Fruit fly (Drosophila melanogaster): Measurements from ENCODE around the gene CG9166.

The CG9166 gene

DNA sequence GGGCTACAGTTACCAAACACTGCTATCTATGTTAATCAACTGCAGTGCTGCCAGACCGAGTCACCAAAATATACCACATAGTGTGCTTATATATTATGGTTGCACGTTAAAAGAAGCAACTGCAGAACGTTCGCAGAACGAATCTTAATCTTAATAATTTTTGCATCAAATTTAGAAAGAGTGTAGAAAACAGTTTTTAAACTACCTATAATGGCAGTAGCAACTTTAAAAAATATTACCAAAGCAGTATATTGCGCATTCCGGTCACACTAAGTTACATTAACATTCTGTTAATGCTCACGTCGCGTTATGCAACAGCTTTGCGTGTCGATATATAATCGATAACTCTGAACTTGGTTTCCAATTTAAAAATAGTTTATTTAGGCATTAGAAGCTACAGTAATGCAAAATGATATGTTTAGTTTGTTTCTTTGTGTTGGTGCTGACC is 8.8 kb upstream of the CG9166 start, which contains the start of gene indra:
indra (minus strand) TSS at position 271 of the 448 bp plus-strand sequence.
- TF ChIP-seq foxo (GFP tag; optimal IDR thresholded peaks at IDR 0.05) (peak in 1 of 2 experiments; percentile 67), CG9705 (GFP tag; optimal IDR thresholded peaks at IDR 0.05) (peak; percentile 35), woc (GFP tag; optimal IDR thresholded peaks at IDR 0.05) (peak; percentile 57), CG32264 (GFP tag; optimal IDR thresholded peaks at IDR 0.05) (no peak), Hnf4 (GFP tag; optimal IDR thresholded peaks at IDR 0.05) (no peak), brk (GFP tag; optimal IDR thresholded peaks at IDR 0.05) (no peak), tai (GFP tag; optimal IDR thresholded peaks at IDR 0.05) (no peak), OdsH (GFP tag; optimal IDR thresholded peaks at IDR 0.05) (no peak), dsf (GFP tag; optimal IDR thresholded peaks at IDR 0.05; ENCODE audit: borderline replicate concordance) (no peak), Sp1 (GFP tag; optimal IDR thresholded peaks at IDR 0.05) (peak; percentile 53), Vsx2 (GFP tag; optimal IDR thresholded peaks at IDR 0.05; ENCODE audit: partially characterized antibody) (no peak), h (GFP tag; optimal IDR thresholded peaks at IDR 0.05) (peak; percentile 72), ey (GFP tag; optimal IDR thresholded peaks at IDR 0.05) (peak; percentile 79), fru (GFP tag; optimal IDR thresholded peaks at IDR 0.05) (peak; percentile 69), dl (GFP tag; optimal IDR thresholded peaks at IDR 0.05; ENCODE audit: insufficient read depth in 1 of 2, partially characterized antibody in 2 of 2) (no peak), Mio (GFP tag; optimal IDR thresholded peaks at IDR 0.05) (peak; percentile 10), dmrt93B (GFP tag; optimal IDR thresholded peaks at IDR 0.05) (no peak), Myc (optimal IDR thresholded peaks at IDR 0.05) (peak; percentile 61), jim (GFP tag; optimal IDR thresholded peaks at IDR 0.05) (no peak), psq (GFP tag; optimal IDR thresholded peaks at IDR 0.05) (peak; percentile 31), Jra (GFP tag; optimal IDR thresholded peaks at IDR 0.05) (peak; percentile 53), Hr78 (GFP tag; optimal IDR thresholded peaks at IDR 0.05) (no peak), sv (GFP tag; optimal IDR thresholded peaks at IDR 0.05) (peak; percentile 68), Dif (GFP tag; optimal IDR thresholded peaks at IDR 0.05; ENCODE audit: partially characterized antibody) (no peak), br (GFP tag; optimal IDR thresholded peaks at IDR 0.05) (no peak), lola (GFP tag; optimal IDR thresholded peaks at IDR 0.05) (no peak), rgr (GFP tag; optimal IDR thresholded peaks at IDR 0.05) (peak; percentile 63), Hr83 (GFP tag; optimal IDR thresholded peaks at IDR 0.05; ENCODE audit: poor library complexity, severe bottlenecking) (no peak), CrebA (GFP tag; optimal IDR thresholded peaks at IDR 0.05; ENCODE audit: borderline replicate concordance) (no peak), Abd-B (GFP tag; optimal IDR thresholded peaks at IDR 0.05) (no peak), HLH106 (tag; optimal IDR thresholded peaks at IDR 0.05) (peak; percentile 69), sage (GFP tag; optimal IDR thresholded peaks at IDR 0.05) (no peak), Dfd (GFP tag; optimal IDR thresholded peaks at IDR 0.05) (no peak), GATAd (GFP tag; optimal IDR thresholded peaks at IDR 0.05) (no peak), pan (optimal IDR thresholded peaks at IDR 0.05) (no peak), N (GFP tag; optimal IDR thresholded peaks at IDR 0.05) (no peak), Rel (GFP tag; optimal IDR thresholded peaks at IDR 0.05) (no peak), Rel (tag; optimal IDR thresholded peaks at IDR 0.05) (peak; percentile 46), usp (GFP tag; optimal IDR thresholded peaks at IDR 0.05) (no peak)

DNA sequence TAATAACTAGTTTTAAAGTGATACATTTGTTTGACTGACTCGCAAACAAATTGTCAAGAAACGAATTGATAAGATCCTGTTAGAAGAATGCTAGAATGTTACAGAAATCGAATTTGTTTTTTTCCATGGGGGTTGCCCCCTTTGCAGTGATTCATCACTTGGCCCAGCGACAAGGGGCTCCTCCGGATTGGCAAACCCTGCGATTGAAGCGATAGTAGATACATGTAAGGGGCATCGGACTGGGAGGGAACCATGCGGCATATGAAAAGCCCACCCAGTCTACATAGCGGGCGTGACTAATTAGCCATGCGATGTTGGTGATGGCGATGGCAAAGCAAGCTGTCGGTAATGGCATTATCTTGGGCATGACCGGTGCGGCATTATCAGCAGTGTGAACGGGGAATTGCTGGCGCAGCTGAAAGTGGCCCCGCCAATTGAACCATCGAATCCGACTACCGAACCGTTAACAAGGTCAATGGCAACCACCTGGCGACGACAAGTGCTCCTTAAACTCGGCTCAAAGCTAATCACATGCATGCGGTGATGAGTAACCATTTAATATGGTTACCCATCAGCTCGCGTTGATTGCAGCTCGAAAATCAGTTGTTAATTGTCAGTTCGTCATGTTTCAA is 3.8 kb upstream of the CG9166 start:
- TF ChIP-seq Sp1 (GFP tag; optimal IDR thresholded peaks at IDR 0.05) (no peak), fru (GFP tag; optimal IDR thresholded peaks at IDR 0.05) (no peak), usp (GFP tag; optimal IDR thresholded peaks at IDR 0.05) (no peak), Vsx2 (GFP tag; optimal IDR thresholded peaks at IDR 0.05; ENCODE audit: partially characterized antibody) (peak; percentile 48)

DNA sequence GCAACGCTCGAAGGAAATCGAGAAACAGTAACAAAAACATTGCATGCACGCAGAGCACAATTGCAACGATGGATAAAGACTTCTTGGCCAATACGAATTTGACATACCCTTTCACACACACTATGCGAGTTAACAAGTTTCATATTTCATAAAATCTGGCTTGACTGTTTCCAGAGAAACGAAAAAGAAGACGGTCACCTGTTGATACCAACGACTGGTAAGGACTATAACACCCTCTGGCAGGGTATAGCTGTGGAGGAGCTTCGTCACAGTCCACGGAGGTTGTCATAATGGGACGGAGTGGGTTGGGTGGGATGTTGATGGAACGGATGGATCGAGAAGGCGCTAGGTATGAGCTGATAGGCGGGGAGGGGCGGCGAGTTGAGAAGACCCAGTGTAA is 2.7 kb upstream of the CG9166 start:
- TF ChIP-seq N (GFP tag; optimal IDR thresholded peaks at IDR 0.05) = no peak
- TF ChIP-seq ey (GFP tag; optimal IDR thresholded peaks at IDR 0.05) = peak; percentile 66
- no peak for TF ChIP-seq Dfd (GFP tag; optimal IDR thresholded peaks at IDR 0.05)
- peak; percentile 32 for TF ChIP-seq HLH106 (tag; optimal IDR thresholded peaks at IDR 0.05)
- no peak for TF ChIP-seq Hr78 (GFP tag; optimal IDR thresholded peaks at IDR 0.05)
- TF ChIP-seq pan (optimal IDR thresholded peaks at IDR 0.05) = no peak
- no peak for TF ChIP-seq CrebA (GFP tag; optimal IDR thresholded peaks at IDR 0.05; ENCODE audit: borderline replicate concordance)
- TF ChIP-seq Hnf4 (GFP tag; optimal IDR thresholded peaks at IDR 0.05) = no peak
- no peak for TF ChIP-seq Jra (GFP tag; optimal IDR thresholded peaks at IDR 0.05)
- peak; percentile 9 for TF ChIP-seq psq (GFP tag; optimal IDR thresholded peaks at IDR 0.05)
- TF ChIP-seq dl (GFP tag; optimal IDR thresholded peaks at IDR 0.05; ENCODE audit: insufficient read depth in 1 of 2, partially characterized antibody in 2 of 2) = no peak
- TF ChIP-seq Abd-B (GFP tag; optimal IDR thresholded peaks at IDR 0.05) = no peak
- TF ChIP-seq Myc (optimal IDR thresholded peaks at IDR 0.05) = no peak
- peak; percentile 34 for TF ChIP-seq br (GFP tag; optimal IDR thresholded peaks at IDR 0.05)
- TF ChIP-seq Dif (GFP tag; optimal IDR thresholded peaks at IDR 0.05; ENCODE audit: partially characterized antibody) = no peak
- peak; percentile 29 for TF ChIP-seq Sp1 (GFP tag; optimal IDR thresholded peaks at IDR 0.05)
- TF ChIP-seq sage (GFP tag; optimal IDR thresholded peaks at IDR 0.05) = no peak
- TF ChIP-seq lola (GFP tag; optimal IDR thresholded peaks at IDR 0.05) = no peak
- TF ChIP-seq rgr (GFP tag; optimal IDR thresholded peaks at IDR 0.05) = peak; percentile 38
- TF ChIP-seq CG9705 (GFP tag; optimal IDR thresholded peaks at IDR 0.05) = no peak
- no peak for TF ChIP-seq usp (GFP tag; optimal IDR thresholded peaks at IDR 0.05)
- no peak for TF ChIP-seq Mio (GFP tag; optimal IDR thresholded peaks at IDR 0.05)
- TF ChIP-seq dsf (GFP tag; optimal IDR thresholded peaks at IDR 0.05; ENCODE audit: borderline replicate concordance) = no peak
- TF ChIP-seq Hr83 (GFP tag; optimal IDR thresholded peaks at IDR 0.05; ENCODE audit: poor library complexity, severe bottlenecking) = no peak
- TF ChIP-seq GATAd (GFP tag; optimal IDR thresholded peaks at IDR 0.05) = no peak
- TF ChIP-seq CG32264 (GFP tag; optimal IDR thresholded peaks at IDR 0.05) = no peak
- TF ChIP-seq tai (GFP tag; optimal IDR thresholded peaks at IDR 0.05) = no peak
- TF ChIP-seq Rel (GFP tag; optimal IDR thresholded peaks at IDR 0.05) = no peak
- no peak for TF ChIP-seq Rel (tag; optimal IDR thresholded peaks at IDR 0.05)
- TF ChIP-seq brk (GFP tag; optimal IDR thresholded peaks at IDR 0.05) = no peak
- TF ChIP-seq sv (GFP tag; optimal IDR thresholded peaks at IDR 0.05) = no peak
- no peak for TF ChIP-seq Vsx2 (GFP tag; optimal IDR thresholded peaks at IDR 0.05; ENCODE audit: partially characterized antibody)
- TF ChIP-seq fru (GFP tag; optimal IDR thresholded peaks at IDR 0.05) = peak; percentile 58
- no peak for TF ChIP-seq woc (GFP tag; optimal IDR thresholded peaks at IDR 0.05)
- TF ChIP-seq jim (GFP tag; optimal IDR thresholded peaks at IDR 0.05) = no peak
- TF ChIP-seq h (GFP tag; optimal IDR thresholded peaks at IDR 0.05) = peak; percentile 49
- TF ChIP-seq dmrt93B (GFP tag; optimal IDR thresholded peaks at IDR 0.05) = no peak
